Worm (Caenorhabditis elegans): Measurements from ENCODE around the gene F58F12.2.

F58F12.2 gene

ce11 chrII:6373361-6373760 is 14.5 kb downstream of the F58F12.2 start:
- no peak for TF ChIP-seq snpc-4 (tag; optimal IDR thresholded peaks at IDR 0.05)
- no peak for TF ChIP-seq lin-39 (tag; optimal IDR thresholded peaks at IDR 0.05)
- no peak for TF ChIP-seq elt-1 (tag; optimal IDR thresholded peaks at IDR 0.05)
- TF ChIP-seq nhr-129 (tag; optimal IDR thresholded peaks at IDR 0.05), result no peak

ce11 chrII:6371003-6371402 is 16.8 kb downstream of the F58F12.2 start, which contains the start of gene lin-23:
Gene lin-23, plus strand, starts transcription at chrII:6371303.
- TF ChIP-seq mbf-1 (tag; optimal IDR thresholded peaks at IDR 0.05) (no peak), ztf-4 (tag; optimal IDR thresholded peaks at IDR 0.05) (no peak), peb-1 (tag; optimal IDR thresholded peaks at IDR 0.05) (no peak), ama-1 (optimal IDR thresholded peaks at IDR 0.05) (no peak), gmeb-1 (tag; optimal IDR thresholded peaks at IDR 0.05) (no peak), ceh-82 (tag; optimal IDR thresholded peaks at IDR 0.05) (no peak), nhr-237 (tag; optimal IDR thresholded peaks at IDR 0.05) (no peak)

- TF ChIP-seq peb-1 (tag; optimal IDR thresholded peaks at IDR 0.05) (no peak), unc-55 (GFP tag; optimal IDR thresholded peaks at IDR 0.05) (peak; percentile 91), skn-1 (tag; optimal IDR thresholded peaks at IDR 0.05) (no peak), sma-3 (GFP tag; optimal IDR thresholded peaks at IDR 0.05) (peak; percentile 80), lsy-2 (tag; optimal IDR thresholded peaks at IDR 0.05) (peak; percentile 66 to 88), elt-1 (tag; optimal IDR thresholded peaks at IDR 0.05) (no peak), fos-1 (tag; optimal IDR thresholded peaks at IDR 0.05) (peak; percentile 53), dmd-4 (tag; optimal IDR thresholded peaks at IDR 0.05) (no peak), C34F6.9 (tag; optimal IDR thresholded peaks at IDR 0.05) (peak; percentile 93), nhr-21 (tag; optimal IDR thresholded peaks at IDR 0.05) (peak; percentile 81), nhr-23 (tag; optimal IDR thresholded peaks at IDR 0.05) (no peak), lin-39 (tag; optimal IDR thresholded peaks at IDR 0.05) (no peak), ztf-1 (GFP tag; conservative IDR thresholded peaks at IDR 0.05) (no peak), ZK546.5 (tag; optimal IDR thresholded peaks at IDR 0.05) (no peak), sem-4 (tag; optimal IDR thresholded peaks at IDR 0.05) (no peak), nhr-129 (tag; optimal IDR thresholded peaks at IDR 0.05) (peak; percentile 89), snpc-4 (tag; optimal IDR thresholded peaks at IDR 0.05) (peak; percentile 66), nhr-77 (tag; optimal IDR thresholded peaks at IDR 0.05) (no peak), blmp-1 (tag; optimal IDR thresholded peaks at IDR 0.05; ENCODE audit: insufficient read depth) (peak; percentile 92), lin-11 (tag; optimal IDR thresholded peaks at IDR 0.05) (peak; percentile 83), mdl-1 (tag; optimal IDR thresholded peaks at IDR 0.05) (peak; percentile 91 to 94), mab-5 (tag; optimal IDR thresholded peaks at IDR 0.05) (peak; percentile 71), ceh-16 (tag; optimal IDR thresholded peaks at IDR 0.05) (no peak), crh-2 (tag; optimal IDR thresholded peaks at IDR 0.05) (peak; percentile 88), ztf-11 (tag; optimal IDR thresholded peaks at IDR 0.05) (no peak), ceh-82 (tag; optimal IDR thresholded peaks at IDR 0.05) (no peak), egl-27 (tag; optimal IDR thresholded peaks at IDR 0.05) (peak; percentile 56), mbf-1 (tag; optimal IDR thresholded peaks at IDR 0.05) (no peak), ama-1 (optimal IDR thresholded peaks at IDR 0.05) (no peak), Y55F3AM.14 (GFP tag; optimal IDR thresholded peaks at IDR 0.05) (no peak), unc-62 (GFP tag; optimal IDR thresholded peaks at IDR 0.05) (no peak), R02D3.7 (tag; optimal IDR thresholded peaks at IDR 0.05) (no peak), unc-39 (tag; optimal IDR thresholded peaks at IDR 0.05) (no peak), nhr-25 (tag; optimal IDR thresholded peaks at IDR 0.05) (peak; percentile 79), F13H6.1 (tag; optimal IDR thresholded peaks at IDR 0.05) (peak; percentile 88), nhr-237 (tag; optimal IDR thresholded peaks at IDR 0.05) (peak; percentile 40), elt-3 (tag; optimal IDR thresholded peaks at IDR 0.05) (no peak), ztf-4 (tag; optimal IDR thresholded peaks at IDR 0.05) (peak; percentile 60), nhr-12 (tag; optimal IDR thresholded peaks at IDR 0.05) (no peak), nhr-6 (tag; optimal IDR thresholded peaks at IDR 0.05) (peak; percentile 22), zag-1 (tag; optimal IDR thresholded peaks at IDR 0.05) (peak; percentile 56), lin-13 (GFP tag; optimal IDR thresholded peaks at IDR 0.05) (peak; percentile 77), gmeb-1 (tag; optimal IDR thresholded peaks at IDR 0.05) (peak; percentile 77), alr-1 (tag; optimal IDR thresholded peaks at IDR 0.05) (no peak), sma-9 (GFP tag; optimal IDR thresholded peaks at IDR 0.05) (peak; percentile 90), sma-9 (tag; optimal IDR thresholded peaks at IDR 0.05) (no peak), nhr-10 (tag; optimal IDR thresholded peaks at IDR 0.05) (no peak), aly-2 (tag; optimal IDR thresholded peaks at IDR 0.05) (no peak), nhr-11 (tag; optimal IDR thresholded peaks at IDR 0.05) (no peak)
Observed at ce11 chrII:6370110-6370509, 17.7 kb downstream of the F58F12.2 start.

Measured in whole organism, L2 larva.